Worm (Caenorhabditis elegans) whole organism, late embryonic: ENCODE results near the gene F46B6.12.

Experiments
- Y22D7AL.16 ChIP-seq: sonication (generic microtip); optimal IDR thresholded peaks from 2 replicates; lab custom pipeline; 2016; ENCODE audit warnings: missing genetic modification characterization, missing compliant biosample characterization
- ama-1 ChIP-seq: fragments of 150-350 bp; optimal IDR thresholded peaks from 2 replicates; lab custom pipeline; 2014
- ceh-14 ChIP-seq: sonication (generic microtip); optimal IDR thresholded peaks from 2 replicates; lab custom pipeline; 2016; ENCODE audit warnings: missing genotype, missing genetic modification characterization, missing compliant biosample characterization
- elt-2 ChIP-seq: sonication (generic microtip); optimal IDR thresholded peaks from 2 replicates; lab custom pipeline; 2016; ENCODE audit warnings: missing genetic modification reagents, missing genetic modification characterization, missing compliant biosample characterization
- eyg-1 ChIP-seq: sonication (generic microtip); optimal IDR thresholded peaks from 2 replicates; lab custom pipeline; 2016; ENCODE audit warnings: missing genotype, missing genetic modification characterization, missing compliant biosample characterization
- fkh-10 ChIP-seq: fragments of 150-350 bp; optimal IDR thresholded peaks from 2 replicates; lab custom pipeline; 2014; ENCODE audit warnings: missing biosample characterization, missing genetic modification reagents, missing genetic modification characterization
- pag-3 ChIP-seq: sonication (generic microtip); optimal IDR thresholded peaks from 2 replicates; lab custom pipeline; 2016; ENCODE audit warnings: missing compliant biosample characterization, missing genetic modification characterization, borderline replicate concordance
- pqm-1 ChIP-seq: sonication (generic microtip); optimal IDR thresholded peaks from 2 replicates; lab custom pipeline; 2016; ENCODE audit warnings: missing genetic modification characterization, missing compliant biosample characterization
- rnt-1 ChIP-seq: sonication (generic microtip); optimal IDR thresholded peaks from 2 replicates; lab custom pipeline; 2016; ENCODE audit warnings: missing genetic modification characterization, missing compliant biosample characterization
- sox-4 ChIP-seq: sonication (generic microtip); optimal IDR thresholded peaks from 2 replicates; lab custom pipeline; 2017; ENCODE audit warnings: mild to moderate bottlenecking, missing genetic modification characterization, inconsistent platforms, missing compliant biosample characterization
- tbx-2 ChIP-seq: sonication (generic microtip); optimal IDR thresholded peaks from 2 replicates; lab custom pipeline; 2016; ENCODE audit warnings: missing genetic modification characterization, missing compliant biosample characterization
- tbx-7 ChIP-seq: sonication (generic microtip); optimal IDR thresholded peaks from 2 replicates; lab custom pipeline; 2016; ENCODE audit warnings: missing genotype, missing genetic modification characterization, missing compliant biosample characterization
- unc-3 ChIP-seq, 2 experiments: fragments of 200-800 bp in 1 of 2; sonication (Bioruptor generic) in 1 of 2; sonication (generic microtip) in 1 of 2; conservative IDR thresholded peaks in 1 of 2; optimal IDR thresholded peaks in 1 of 2; 2 replicates each; pipeline versions ENCODE4 v1.3.6 to Lab custom; 2016 to 2022; ENCODE audit warnings: missing compliant biosample characterization in 2 of 2, missing genetic modification characterization in 2 of 2, missing genetic modification reagents in 1 of 2
- unc-86 ChIP-seq: sonication (generic microtip); optimal IDR thresholded peaks from 2 replicates; lab custom pipeline; 2016; ENCODE audit warnings: missing genetic modification characterization, missing compliant biosample characterization

DNA sequence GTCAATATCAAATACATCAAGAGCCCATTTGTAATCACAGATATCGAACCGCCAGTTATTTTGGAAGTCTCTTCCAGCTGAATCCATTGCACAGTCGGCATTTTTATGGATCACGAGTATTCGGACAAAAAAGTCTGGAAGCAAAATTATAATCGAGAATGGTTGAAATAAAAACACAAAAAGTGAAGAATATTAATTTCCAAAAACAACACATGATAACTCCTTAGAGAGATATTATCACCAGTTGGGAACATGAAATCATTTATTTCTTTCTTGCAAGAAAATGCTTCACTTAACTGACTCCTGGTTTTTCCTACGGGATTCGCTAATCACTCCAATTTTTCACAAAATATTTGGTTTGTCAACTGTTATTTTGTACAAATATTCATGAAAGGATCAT lies 48.5 kb upstream of the F46B6.12 start, which contains the start of gene str-2:
- TF ChIP-seq pag-3 (tag; lab: Kevin White, UChicago), result no peak
- no peak for TF ChIP-seq ceh-14 (tag; lab: Kevin White, UChicago)
- no peak for TF ChIP-seq Y22D7AL.16 (tag; lab: Kevin White, UChicago)
- TF ChIP-seq unc-3 (GFP tag; conservative IDR thresholded peaks at IDR 0.05; lab: Robert Waterston, UW), result no peak
- TF ChIP-seq unc-3 (tag; optimal IDR thresholded peaks at IDR 0.05; lab: Kevin White, UChicago), result no peak
- TF ChIP-seq sox-4 (tag; lab: Kevin White, UChicago), result no peak
- no peak for TF ChIP-seq eyg-1
- TF ChIP-seq rnt-1 (tag; lab: Kevin White, UChicago), result no peak
- TF ChIP-seq ama-1, result no peak
- no peak for TF ChIP-seq fkh-10 (GFP tag; lab: Kevin White, UChicago)
- TF ChIP-seq unc-86 (tag; lab: Kevin White, UChicago), result no peak
- no peak for TF ChIP-seq tbx-2
- no peak for TF ChIP-seq elt-2
- TF ChIP-seq tbx-7, result no peak
- TF ChIP-seq pqm-1 (tag; lab: Kevin White, UChicago), result no peak
